Worm (Caenorhabditis elegans): ENCODE data around the gene spat-2.

spat-2 gene

DNA sequence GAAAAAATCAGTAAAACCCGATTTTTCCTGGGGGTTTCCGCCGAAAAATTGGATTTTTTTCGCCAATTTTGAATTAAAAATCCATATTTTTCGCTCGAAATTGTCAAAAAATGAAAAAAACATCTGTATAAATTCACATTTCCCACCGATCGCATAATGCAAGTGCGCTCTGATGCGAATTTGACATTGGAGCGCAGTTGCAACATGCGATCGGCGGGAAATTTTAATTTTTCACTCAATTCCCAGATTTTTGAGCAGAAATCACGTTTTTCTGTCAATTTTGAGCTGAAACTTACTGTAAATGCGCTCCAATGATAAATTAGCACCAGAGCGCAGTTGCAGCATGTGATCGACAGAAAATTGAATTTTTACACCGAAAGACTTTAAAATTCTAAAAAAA, 27.8 kb downstream of the spat-2 start:
- TF ChIP-seq mab-5 (tag; optimal IDR thresholded peaks at IDR 0.05) = no peak
- no peak for TF ChIP-seq zag-1 (tag; optimal IDR thresholded peaks at IDR 0.05)
- no peak for TF ChIP-seq F13H6.1 (tag; optimal IDR thresholded peaks at IDR 0.05)
- no peak for TF ChIP-seq ZK546.5 (tag; optimal IDR thresholded peaks at IDR 0.05)
- TF ChIP-seq ztf-1 (GFP tag; conservative IDR thresholded peaks at IDR 0.05) = no peak
- TF ChIP-seq sem-4 (tag; optimal IDR thresholded peaks at IDR 0.05) = no peak
- no peak for TF ChIP-seq nhr-12 (tag; optimal IDR thresholded peaks at IDR 0.05)
- TF ChIP-seq unc-39 (tag; optimal IDR thresholded peaks at IDR 0.05) = no peak
- TF ChIP-seq nhr-10 (tag; optimal IDR thresholded peaks at IDR 0.05) = no peak
- TF ChIP-seq C34F6.9 (tag; optimal IDR thresholded peaks at IDR 0.05) = no peak
- TF ChIP-seq peb-1 (tag; optimal IDR thresholded peaks at IDR 0.05) = no peak
- TF ChIP-seq nhr-25 (tag; optimal IDR thresholded peaks at IDR 0.05) = no peak
- TF ChIP-seq crh-2 (tag; optimal IDR thresholded peaks at IDR 0.05) = no peak
- no peak for TF ChIP-seq sma-9 (GFP tag; optimal IDR thresholded peaks at IDR 0.05)
- no peak for TF ChIP-seq sma-9 (tag; optimal IDR thresholded peaks at IDR 0.05)
- TF ChIP-seq nhr-237 (tag; optimal IDR thresholded peaks at IDR 0.05) = no peak
- TF ChIP-seq unc-55 (GFP tag; optimal IDR thresholded peaks at IDR 0.05) = no peak
- TF ChIP-seq ztf-11 (tag; optimal IDR thresholded peaks at IDR 0.05) = no peak
- no peak for TF ChIP-seq fos-1 (tag; optimal IDR thresholded peaks at IDR 0.05)
- TF ChIP-seq nhr-6 (tag; optimal IDR thresholded peaks at IDR 0.05) = no peak
- TF ChIP-seq R02D3.7 (tag; optimal IDR thresholded peaks at IDR 0.05) = no peak

DNA sequence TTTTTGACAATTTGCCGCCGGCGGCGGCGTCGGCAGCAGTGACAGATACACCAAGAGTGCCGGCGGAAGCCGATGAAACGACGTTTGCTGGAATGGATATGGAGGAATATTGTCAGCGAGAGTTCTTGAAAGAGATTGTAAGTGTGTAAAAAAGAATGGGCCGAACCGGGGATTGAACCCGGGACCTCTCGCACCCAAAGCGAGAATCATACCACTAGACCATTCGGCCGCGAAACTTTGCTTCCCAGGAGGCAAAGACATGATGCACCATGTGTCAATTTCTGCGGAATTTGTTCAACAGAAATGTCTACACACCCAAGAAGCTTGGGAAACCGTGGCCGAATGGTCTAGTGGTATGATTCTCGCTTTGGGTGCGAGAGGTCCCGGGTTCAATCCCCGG, 30.0 kb downstream of the spat-2 start:
- TF ChIP-seq sem-4 (tag; optimal IDR thresholded peaks at IDR 0.05) (peak; percentile 74), ztf-11 (tag; optimal IDR thresholded peaks at IDR 0.05) (no peak), lin-39 (tag; optimal IDR thresholded peaks at IDR 0.05) (no peak), unc-55 (GFP tag; optimal IDR thresholded peaks at IDR 0.05) (peak; percentile 91), nhr-6 (tag; optimal IDR thresholded peaks at IDR 0.05) (no peak), dmd-4 (tag; optimal IDR thresholded peaks at IDR 0.05) (no peak), nhr-11 (tag; optimal IDR thresholded peaks at IDR 0.05) (no peak), mab-5 (tag; optimal IDR thresholded peaks at IDR 0.05) (peak; percentile 61), nhr-25 (tag; optimal IDR thresholded peaks at IDR 0.05) (peak; percentile 48), nhr-237 (tag; optimal IDR thresholded peaks at IDR 0.05) (no peak), nhr-77 (tag; optimal IDR thresholded peaks at IDR 0.05) (no peak), skn-1 (tag; optimal IDR thresholded peaks at IDR 0.05) (no peak), nhr-129 (tag; optimal IDR thresholded peaks at IDR 0.05) (peak; percentile 84), nhr-23 (tag; optimal IDR thresholded peaks at IDR 0.05) (no peak), lsy-2 (tag; optimal IDR thresholded peaks at IDR 0.05) (peak; percentile 81 to 85), nhr-12 (tag; optimal IDR thresholded peaks at IDR 0.05) (no peak), ceh-16 (tag; optimal IDR thresholded peaks at IDR 0.05) (no peak), nhr-10 (tag; optimal IDR thresholded peaks at IDR 0.05) (peak; percentile 62), nhr-21 (tag; optimal IDR thresholded peaks at IDR 0.05) (peak; percentile 86), elt-3 (tag; optimal IDR thresholded peaks at IDR 0.05) (no peak), peb-1 (tag; optimal IDR thresholded peaks at IDR 0.05) (no peak), C34F6.9 (tag; optimal IDR thresholded peaks at IDR 0.05) (peak; percentile 79), alr-1 (tag; optimal IDR thresholded peaks at IDR 0.05) (no peak), F13H6.1 (tag; optimal IDR thresholded peaks at IDR 0.05) (peak; percentile 85), R02D3.7 (tag; optimal IDR thresholded peaks at IDR 0.05) (peak; percentile 32), ceh-82 (tag; optimal IDR thresholded peaks at IDR 0.05) (no peak), egl-27 (tag; optimal IDR thresholded peaks at IDR 0.05) (peak; percentile 64), mdl-1 (tag; optimal IDR thresholded peaks at IDR 0.05) (peak in 1 of 2 experiments; percentile 50), sma-9 (GFP tag; optimal IDR thresholded peaks at IDR 0.05) (peak; percentile 76), sma-9 (tag; optimal IDR thresholded peaks at IDR 0.05) (no peak), sma-3 (GFP tag; optimal IDR thresholded peaks at IDR 0.05) (peak; percentile 74), lin-13 (GFP tag; optimal IDR thresholded peaks at IDR 0.05) (peak; percentile 82), fos-1 (tag; optimal IDR thresholded peaks at IDR 0.05) (peak; percentile 65), Y55F3AM.14 (GFP tag; optimal IDR thresholded peaks at IDR 0.05) (peak; percentile 58), aly-2 (tag; optimal IDR thresholded peaks at IDR 0.05) (no peak), elt-1 (tag; optimal IDR thresholded peaks at IDR 0.05) (no peak), ztf-1 (GFP tag; conservative IDR thresholded peaks at IDR 0.05) (no peak), snpc-4 (tag; optimal IDR thresholded peaks at IDR 0.05) (peak; percentile 79), blmp-1 (tag; optimal IDR thresholded peaks at IDR 0.05; ENCODE audit: insufficient read depth) (peak; percentile 11), ztf-4 (tag; optimal IDR thresholded peaks at IDR 0.05) (peak; percentile 50), ZK546.5 (tag; optimal IDR thresholded peaks at IDR 0.05) (no peak), unc-62 (GFP tag; optimal IDR thresholded peaks at IDR 0.05) (no peak), unc-39 (tag; optimal IDR thresholded peaks at IDR 0.05) (no peak), mbf-1 (tag; optimal IDR thresholded peaks at IDR 0.05) (no peak), ama-1 (optimal IDR thresholded peaks at IDR 0.05) (no peak), zag-1 (tag; optimal IDR thresholded peaks at IDR 0.05) (peak; percentile 61), gmeb-1 (tag; optimal IDR thresholded peaks at IDR 0.05) (peak; percentile 84), crh-2 (tag; optimal IDR thresholded peaks at IDR 0.05) (peak; percentile 89), lin-11 (tag; optimal IDR thresholded peaks at IDR 0.05) (peak; percentile 68)
